Fruit fly (Drosophila melanogaster) whole organism, wandering third instar larva: ENCODE measurements around the gene CG10097.

Experiments used
- Abd-B ChIP-seq: fragments of >200 bp; optimal IDR thresholded peaks from 2 replicates; lab custom pipeline; 2017; ENCODE audit warnings: missing biosample characterization, missing genetic modification characterization
- CG9705 ChIP-seq: fragments of 200-800 bp; sonication (Bioruptor generic); optimal IDR thresholded peaks from 2 replicates; lab custom pipeline; 2018; ENCODE audit warnings: missing biosample characterization, mild to moderate bottlenecking, missing genetic modification characterization
- CrebA ChIP-seq: fragments of 200-800 bp; sonication (Bioruptor generic); optimal IDR thresholded peaks from 2 replicates; lab custom pipeline; 2016; ENCODE audit warnings: missing biosample characterization, mild to moderate bottlenecking, missing genetic modification characterization, borderline replicate concordance
- Dfd ChIP-seq: fragments of >200 bp; optimal IDR thresholded peaks from 2 replicates; lab custom pipeline; 2017; ENCODE audit warnings: missing biosample characterization, missing genetic modification characterization
- Dif ChIP-seq: fragments of 200-275, 200-300 bp; sonication (Bioruptor generic); optimal IDR thresholded peaks from 2 replicates; lab custom pipeline; 2018; ENCODE audit warnings: missing biosample characterization, missing genetic modification characterization; ENCODE audit not compliant: partially characterized antibody
- GATAd ChIP-seq: sonication (Bioruptor generic); optimal IDR thresholded peaks from 2 replicates; lab custom pipeline; 2016; ENCODE audit warnings: missing biosample characterization, missing genetic modification characterization
- HLH106 ChIP-seq: fragments of 200-800 bp; optimal IDR thresholded peaks from 3 replicates; lab custom pipeline; 2019; ENCODE audit warnings: missing biosample characterization, mild to moderate bottlenecking, missing genetic modification characterization, moderate library complexity
- Hr78 ChIP-seq: fragments of >200 bp; optimal IDR thresholded peaks from 2 replicates; lab custom pipeline; 2017; ENCODE audit warnings: missing biosample characterization, missing genetic modification characterization
- Hr83 ChIP-seq: fragments of 200-300 bp; sonication (Bioruptor generic); optimal IDR thresholded peaks from 2 replicates; lab custom pipeline; 2016; ENCODE audit warnings: missing biosample characterization, mild to moderate bottlenecking, missing genetic modification characterization, moderate library complexity; ENCODE audit not compliant: poor library complexity, severe bottlenecking
- Jra ChIP-seq: sonication (Bioruptor generic); optimal IDR thresholded peaks from 2 replicates; lab custom pipeline; 2016; ENCODE audit warnings: missing biosample characterization, missing genetic modification characterization
- Mio ChIP-seq: sonication (Bioruptor generic); optimal IDR thresholded peaks from 2 replicates; lab custom pipeline; 2016; ENCODE audit warnings: missing biosample characterization, missing genetic modification characterization
- Myc ChIP-seq: fragments of >200 bp; optimal IDR thresholded peaks from 2 replicates; lab custom pipeline; 2017
- N ChIP-seq: fragments of >200 bp; optimal IDR thresholded peaks from 2 replicates; lab custom pipeline; 2018; ENCODE audit warnings: missing biosample characterization, missing external identifiers, missing genetic modification characterization
- OdsH ChIP-seq: fragments of 200-800 bp; sonication (Bioruptor generic); optimal IDR thresholded peaks from 2 replicates; lab custom pipeline; 2016; ENCODE audit warnings: missing biosample characterization, mild to moderate bottlenecking, missing genetic modification characterization
- Rel ChIP-seq, 2 experiments: fragments of 200-800 bp; sonication (Bioruptor generic) in 1 of 2; optimal IDR thresholded peaks; 2 replicates in 1 of 2; 3 replicates in 1 of 2; lab custom pipeline; 2016 to 2019; ENCODE audit warnings: mild to moderate bottlenecking in 2 of 2, missing biosample characterization in 2 of 2, missing genetic modification characterization in 2 of 2, moderate library complexity in 1 of 2
- Vsx2 ChIP-seq: fragments of 200-300, 225-300 bp; sonication (Bioruptor generic); optimal IDR thresholded peaks from 2 replicates; lab custom pipeline; 2018; ENCODE audit warnings: missing biosample characterization, missing genetic modification characterization; ENCODE audit not compliant: partially characterized antibody
- br ChIP-seq: fragments of 200-800 bp; sonication (Bioruptor generic); optimal IDR thresholded peaks from 2 replicates; lab custom pipeline; 2016; ENCODE audit warnings: missing biosample characterization, missing genetic modification characterization
- brk ChIP-seq: fragments of 200-800 bp; sonication (Bioruptor generic); optimal IDR thresholded peaks from 2 replicates; lab custom pipeline; 2016; ENCODE audit warnings: missing biosample characterization, mild to moderate bottlenecking, missing genetic modification characterization
- dmrt93B ChIP-seq: fragments of 200-800 bp; sonication (Bioruptor generic); optimal IDR thresholded peaks from 2 replicates; lab custom pipeline; 2018; ENCODE audit warnings: missing biosample characterization, mild to moderate bottlenecking, missing genetic modification characterization
- dsf ChIP-seq: sonication (Bioruptor generic); optimal IDR thresholded peaks from 2 replicates; lab custom pipeline; 2016; ENCODE audit warnings: missing biosample characterization, missing genetic modification characterization, borderline replicate concordance
- foxo ChIP-seq, 2 experiments: fragments of 200-800 bp; sonication (Bioruptor generic); optimal IDR thresholded peaks; 2 replicates in 1 of 2; 3 replicates in 1 of 2; lab custom pipeline; 2016 to 2017; ENCODE audit warnings: missing biosample characterization in 2 of 2, missing genetic modification characterization in 2 of 2
- fru ChIP-seq: fragments of 200-800 bp; sonication (Bioruptor generic); optimal IDR thresholded peaks from 3 replicates; lab custom pipeline; 2016; ENCODE audit warnings: missing biosample characterization, mild to moderate bottlenecking, missing genetic modification characterization
- h ChIP-seq: fragments of 200-800 bp; sonication (Bioruptor generic); optimal IDR thresholded peaks from 3 replicates; lab custom pipeline; 2016; ENCODE audit warnings: missing biosample characterization, mild to moderate bottlenecking, missing genetic modification characterization
- pan ChIP-seq: fragments of >200 bp; optimal IDR thresholded peaks from 2 replicates; lab custom pipeline; 2017
- psq ChIP-seq: fragments of 200-800 bp; sonication (Bioruptor generic); optimal IDR thresholded peaks from 3 replicates; lab custom pipeline; 2017; ENCODE audit warnings: missing biosample characterization, mild to moderate bottlenecking, missing genetic modification characterization, moderate library complexity
- rgr ChIP-seq: fragments of 200-800 bp; sonication (Bioruptor generic); optimal IDR thresholded peaks from 3 replicates; lab custom pipeline; 2016; ENCODE audit warnings: missing biosample characterization, mild to moderate bottlenecking, missing genetic modification characterization
- sage ChIP-seq: fragments of 200-800 bp; sonication (Bioruptor generic); optimal IDR thresholded peaks from 2 replicates; lab custom pipeline; 2016; ENCODE audit warnings: missing biosample characterization, mild to moderate bottlenecking, missing genetic modification characterization
- sv ChIP-seq: fragments of 200-800 bp; sonication (Bioruptor generic); optimal IDR thresholded peaks from 3 replicates; lab custom pipeline; 2016; ENCODE audit warnings: missing biosample characterization, missing genetic modification characterization
- tai ChIP-seq: sonication (Bioruptor generic); optimal IDR thresholded peaks from 2 replicates; lab custom pipeline; 2016; ENCODE audit warnings: missing biosample characterization, missing genetic modification characterization
- woc ChIP-seq: sonication (Bioruptor generic); optimal IDR thresholded peaks from 2 replicates; lab custom pipeline; 2016; ENCODE audit warnings: missing biosample characterization, mild to moderate bottlenecking, missing genetic modification characterization

CG10097 gene

DNA sequence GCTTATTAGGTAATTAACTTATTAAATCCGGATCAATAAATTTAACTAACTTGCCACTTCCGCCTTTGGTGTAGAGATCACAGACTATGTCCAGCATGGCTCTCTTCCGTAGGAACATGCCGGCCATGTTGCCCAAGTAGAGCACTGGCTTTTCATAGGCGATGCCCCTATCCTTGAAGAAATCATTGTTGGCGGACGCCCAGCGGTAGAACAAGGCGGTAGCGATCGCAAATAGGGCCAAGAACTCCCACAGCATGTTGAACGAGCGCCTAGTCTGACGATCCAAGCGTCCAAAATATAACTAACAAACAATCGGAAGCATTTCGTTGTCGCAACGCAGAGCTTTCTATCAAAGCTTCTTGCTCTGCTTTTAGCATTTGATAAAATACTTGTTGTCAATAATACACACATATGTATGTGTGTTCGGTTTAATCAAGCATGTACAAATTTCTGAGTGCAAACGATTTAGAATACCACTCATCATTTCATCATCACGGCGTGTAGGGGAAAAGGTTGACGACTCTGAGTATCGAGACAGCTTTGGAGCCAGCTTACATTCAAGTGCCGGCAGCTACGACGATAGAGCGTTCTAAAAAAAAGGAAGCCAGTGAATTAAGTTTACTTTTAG is 3.0 kb upstream of the CG10097 start, which contains the start of gene Cyp9f3:
Gene Cyp9f3 (minus strand): TSS at position 310 of the 628 bp plus-strand sequence.
- TF ChIP-seq Hr78 = no peak
- TF ChIP-seq rgr (GFP tag; lab: Kevin White, UChicago) = peak; percentile 9
- TF ChIP-seq Vsx2 (GFP tag; lab: Kevin White, UChicago) = peak; percentile 20
- TF ChIP-seq CrebA (GFP tag; lab: Kevin White, UChicago) = peak; percentile 32

DNA sequence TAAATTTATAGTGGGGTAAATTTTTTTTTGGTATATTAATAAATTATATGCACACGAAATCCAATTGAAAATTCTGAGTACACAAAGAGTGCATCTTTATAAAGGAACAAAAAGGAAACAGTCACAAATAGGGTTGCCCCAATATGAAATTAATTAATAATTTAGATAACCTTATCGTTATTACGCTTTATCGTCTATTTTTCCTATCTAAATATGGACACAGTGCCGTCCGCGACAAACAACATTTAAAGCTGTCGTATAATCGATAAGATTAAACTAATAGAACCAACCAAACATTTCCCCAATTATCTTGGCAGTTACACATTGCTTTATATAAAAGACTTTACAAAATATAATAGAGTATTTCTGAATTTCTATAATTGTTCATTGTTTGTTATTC is 2.3 kb upstream of the CG10097 start:
- TF ChIP-seq CrebA (GFP tag; lab: Kevin White, UChicago) (peak; percentile 28), dmrt93B (no peak), sage (GFP tag; lab: Kevin White, UChicago) (peak; percentile 38), h (GFP tag; lab: Kevin White, UChicago) (peak; percentile 24)

DNA sequence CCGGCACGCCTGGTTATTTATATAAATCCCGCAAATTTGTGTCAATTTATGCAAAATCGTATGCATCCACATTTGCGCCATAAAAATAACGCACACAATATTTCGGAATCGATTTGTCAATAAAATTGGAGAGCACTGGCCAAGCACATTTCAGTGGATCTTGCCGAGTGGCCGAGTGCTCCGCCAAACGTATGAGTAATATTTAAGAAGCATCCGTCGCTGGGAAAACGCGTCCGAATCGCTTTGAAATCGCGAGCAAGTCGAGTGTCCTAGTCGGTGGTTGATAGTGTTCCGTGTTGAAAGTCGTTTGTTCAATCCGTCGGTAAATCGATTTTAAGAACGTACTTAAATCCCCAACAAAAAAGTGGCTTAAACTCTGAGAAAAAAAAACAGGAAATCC is 8.8 kb downstream of the CG10097 start, which contains the start of gene CG33098:
Gene CG33098 (plus strand): TSS at position 224 of the 400 bp plus-strand sequence.
- TF ChIP-seq N (GFP tag; lab: Kevin White, UChicago) = no peak
- no peak for TF ChIP-seq Mio (GFP tag; lab: Kevin White, UChicago)
- no peak for TF ChIP-seq pan
- TF ChIP-seq sage (GFP tag; lab: Kevin White, UChicago) = no peak
- no peak for TF ChIP-seq Dfd (GFP tag; lab: Kevin White, UChicago)
- TF ChIP-seq Rel (GFP tag; optimal IDR thresholded peaks at IDR 0.05; lab: Kevin White, UChicago) = no peak
- no peak for TF ChIP-seq Rel (tag; optimal IDR thresholded peaks at IDR 0.05; lab: Kevin White, UChicago)
- TF ChIP-seq Vsx2 (GFP tag; lab: Kevin White, UChicago) = no peak
- TF ChIP-seq tai = no peak
- no peak for TF ChIP-seq Abd-B (GFP tag; lab: Kevin White, UChicago)
- no peak for TF ChIP-seq woc (GFP tag; lab: Kevin White, UChicago)
- TF ChIP-seq dmrt93B = no peak
- no peak for TF ChIP-seq CrebA (GFP tag; lab: Kevin White, UChicago)
- TF ChIP-seq Hr83 (GFP tag; lab: Kevin White, UChicago) = no peak
- TF ChIP-seq fru (GFP tag; lab: Kevin White, UChicago) = no peak
- TF ChIP-seq OdsH (GFP tag; lab: Kevin White, UChicago) = no peak
- no peak for TF ChIP-seq rgr (GFP tag; lab: Kevin White, UChicago)
- TF ChIP-seq br (GFP tag; lab: Kevin White, UChicago) = no peak
- no peak for TF ChIP-seq CG9705
- no peak for TF ChIP-seq foxo (GFP tag; optimal IDR thresholded peaks at IDR 0.05; lab: Kevin White, UChicago)

DNA sequence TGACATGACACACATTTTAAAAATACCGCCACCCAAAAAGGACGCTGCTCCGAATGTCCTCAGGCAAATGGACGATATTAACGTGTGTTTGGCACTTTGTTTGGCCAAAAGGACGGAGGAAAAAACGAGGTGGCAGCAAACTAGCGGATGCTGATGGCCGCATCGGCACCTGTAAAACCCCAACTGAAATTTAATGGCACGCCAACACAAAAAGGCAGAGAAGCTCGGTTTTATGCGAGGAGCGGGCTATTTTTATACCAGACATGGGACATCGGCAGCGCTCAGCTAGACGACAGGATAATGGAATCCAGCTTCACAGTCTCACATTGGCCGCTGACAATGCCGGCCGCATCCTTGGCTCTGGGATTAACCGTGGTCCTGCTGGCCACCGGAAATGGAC is 9.8 kb downstream of the CG10097 start, which contains the start of gene Sol1:
Gene Sol1 (plus strand): TSS at position 301 of the 400 bp plus-strand sequence.
- no peak for TF ChIP-seq HLH106 (tag; lab: Kevin White, UChicago)
- TF ChIP-seq CG9705 = no peak
- no peak for TF ChIP-seq sv (GFP tag; lab: Kevin White, UChicago)
- TF ChIP-seq brk (GFP tag; lab: Kevin White, UChicago) = no peak
- no peak for TF ChIP-seq dmrt93B
- no peak for TF ChIP-seq Rel (GFP tag; optimal IDR thresholded peaks at IDR 0.05; lab: Kevin White, UChicago)
- TF ChIP-seq Rel (tag; optimal IDR thresholded peaks at IDR 0.05; lab: Kevin White, UChicago) = no peak
- no peak for TF ChIP-seq psq
- no peak for TF ChIP-seq woc (GFP tag; lab: Kevin White, UChicago)
- no peak for TF ChIP-seq pan
- TF ChIP-seq Myc (lab: Kevin White, UChicago) = no peak
- TF ChIP-seq Jra (GFP tag; lab: Kevin White, UChicago) = no peak
- TF ChIP-seq rgr (GFP tag; lab: Kevin White, UChicago) = no peak
- TF ChIP-seq dsf (GFP tag; lab: Kevin White, UChicago) = no peak
- no peak for TF ChIP-seq Abd-B (GFP tag; lab: Kevin White, UChicago)
- no peak for TF ChIP-seq Hr83 (GFP tag; lab: Kevin White, UChicago)
- TF ChIP-seq Dif (GFP tag; lab: Kevin White, UChicago) = no peak
- TF ChIP-seq Mio (GFP tag; lab: Kevin White, UChicago) = no peak
- no peak for TF ChIP-seq br (GFP tag; lab: Kevin White, UChicago)
- no peak for TF ChIP-seq OdsH (GFP tag; lab: Kevin White, UChicago)
- TF ChIP-seq, all 38 proteins: peak for 0

DNA sequence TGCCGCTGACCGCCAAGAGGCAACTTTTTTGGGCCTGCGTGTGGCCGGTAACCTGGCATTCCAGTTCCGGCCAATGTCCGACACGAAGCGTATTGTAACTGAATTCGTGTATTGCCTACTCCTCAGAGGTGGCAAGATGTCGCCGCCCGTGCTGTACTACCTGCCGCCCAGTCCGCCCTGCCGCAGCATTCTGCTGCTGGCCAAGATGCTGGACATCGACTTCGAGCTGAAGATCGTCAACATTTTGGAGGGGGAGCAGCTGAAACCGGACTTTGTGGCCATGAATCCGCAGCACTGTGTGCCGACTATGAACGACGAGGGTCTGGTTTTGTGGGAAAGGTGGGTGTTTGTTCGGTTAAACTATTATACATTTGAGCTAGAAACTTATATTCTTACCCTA is 11.5 kb downstream of the CG10097 start:
- TF ChIP-seq brk (GFP tag; lab: Kevin White, UChicago) (no peak), Dif (GFP tag; lab: Kevin White, UChicago) (no peak), pan (no peak), Jra (GFP tag; lab: Kevin White, UChicago) (no peak), GATAd (GFP tag; lab: Kevin White, UChicago) (no peak), Mio (GFP tag; lab: Kevin White, UChicago) (no peak), OdsH (GFP tag; lab: Kevin White, UChicago) (no peak), Abd-B (GFP tag; lab: Kevin White, UChicago) (no peak), CrebA (GFP tag; lab: Kevin White, UChicago) (no peak), br (GFP tag; lab: Kevin White, UChicago) (no peak)
